Worm (Caenorhabditis elegans) whole organism, L2 larva: Measurements from ENCODE around the gene hex-3.

Source experiments
- F13H6.1 ChIP-seq: sonication (generic microtip); optimal IDR thresholded peaks from 2 replicates; lab custom pipeline; 2016; ENCODE audit warnings: missing genetic modification characterization, missing compliant biosample characterization
- R02D3.7 ChIP-seq: fragments of 150-350 bp; optimal IDR thresholded peaks from 2 replicates; lab custom pipeline; 2014; ENCODE audit warnings: missing biosample characterization, missing genetic modification characterization
- Y55F3AM.14 ChIP-seq: fragments of 200-800 bp; sonication (Bioruptor generic); optimal IDR thresholded peaks from 2 replicates; lab custom pipeline; 2018; ENCODE audit warnings: mild to moderate bottlenecking, missing genetic modification characterization, missing compliant biosample characterization
- ZK546.5 ChIP-seq: sonication (generic microtip); optimal IDR thresholded peaks from 2 replicates; lab custom pipeline; 2017; ENCODE audit warnings: missing biosample characterization, missing genetic modification characterization
- ama-1 ChIP-seq: fragments of 150-350 bp; optimal IDR thresholded peaks from 2 replicates; lab custom pipeline; 2018; ENCODE audit warnings: inconsistent platforms
- ceh-16 ChIP-seq: fragments of 150-350 bp; optimal IDR thresholded peaks from 2 replicates; lab custom pipeline; 2014; ENCODE audit warnings: missing biosample characterization, missing genetic modification characterization
- crh-2 ChIP-seq: sonication (generic microtip); optimal IDR thresholded peaks from 2 replicates; lab custom pipeline; 2017; ENCODE audit warnings: missing biosample characterization, missing genetic modification characterization
- dmd-4 ChIP-seq: sonication (generic microtip); optimal IDR thresholded peaks from 2 replicates; lab custom pipeline; 2017; ENCODE audit warnings: missing biosample characterization, missing genetic modification characterization
- elt-1 ChIP-seq: fragments of 150-350 bp; optimal IDR thresholded peaks from 2 replicates; lab custom pipeline; 2014; ENCODE audit warnings: missing biosample characterization, missing genetic modification characterization
- elt-3 ChIP-seq: sonication (generic microtip); optimal IDR thresholded peaks from 2 replicates; lab custom pipeline; 2017; ENCODE audit warnings: missing biosample characterization, missing genetic modification characterization
- fos-1 ChIP-seq: fragments of 150-350 bp; optimal IDR thresholded peaks from 2 replicates; lab custom pipeline; 2014; ENCODE audit warnings: missing biosample characterization, missing genetic modification characterization
- gmeb-1 ChIP-seq: fragments of 150-350 bp; optimal IDR thresholded peaks from 2 replicates; lab custom pipeline; 2014; ENCODE audit warnings: missing biosample characterization, missing genetic modification characterization
- lin-13 ChIP-seq: fragments of 150-350 bp; optimal IDR thresholded peaks from 2 replicates; lab custom pipeline; 2014; ENCODE audit warnings: missing biosample characterization, missing genetic modification reagents, missing genetic modification characterization
- lin-39 ChIP-seq: fragments of 150-350 bp; optimal IDR thresholded peaks from 2 replicates; lab custom pipeline; 2014; ENCODE audit warnings: missing biosample characterization, missing genetic modification reagents, missing genetic modification characterization
- lsy-2 ChIP-seq, 2 experiments: fragments of 150-350 bp in 1 of 2; sonication (generic microtip) in 1 of 2; optimal IDR thresholded peaks; 2 replicates each; lab custom pipeline; 2014 to 2017; ENCODE audit warnings: missing biosample characterization in 2 of 2, missing genetic modification characterization in 2 of 2
- mab-5 ChIP-seq: fragments of 150-350 bp; optimal IDR thresholded peaks from 2 replicates; lab custom pipeline; 2014; ENCODE audit warnings: missing biosample characterization, missing genetic modification characterization
- mbf-1 ChIP-seq: sonication (generic microtip); optimal IDR thresholded peaks from 2 replicates; lab custom pipeline; 2017; ENCODE audit warnings: missing biosample characterization, missing genetic modification characterization
- nhr-10 ChIP-seq: sonication (generic microtip); optimal IDR thresholded peaks from 2 replicates; lab custom pipeline; 2017; ENCODE audit warnings: missing biosample characterization, missing genetic modification characterization
- nhr-11 ChIP-seq: fragments of 150-350 bp; optimal IDR thresholded peaks from 2 replicates; lab custom pipeline; 2014; ENCODE audit warnings: missing biosample characterization, missing genetic modification characterization
- nhr-12 ChIP-seq: fragments of 150-350 bp; optimal IDR thresholded peaks from 2 replicates; lab custom pipeline; 2014; ENCODE audit warnings: missing biosample characterization, missing genetic modification characterization
- nhr-129 ChIP-seq: fragments of 150-350 bp; optimal IDR thresholded peaks from 2 replicates; lab custom pipeline; 2014; ENCODE audit warnings: missing biosample characterization, missing genetic modification characterization
- nhr-237 ChIP-seq: fragments of 150-350 bp; optimal IDR thresholded peaks from 2 replicates; lab custom pipeline; 2014; ENCODE audit warnings: missing biosample characterization, missing genetic modification characterization
- nhr-25 ChIP-seq: fragments of 150-350 bp; sonication (generic microtip); optimal IDR thresholded peaks from 3 replicates; lab custom pipeline; 2014; ENCODE audit warnings: missing biosample characterization, missing genetic modification characterization
- nhr-6 ChIP-seq: fragments of 150-350 bp; optimal IDR thresholded peaks from 2 replicates; lab custom pipeline; 2014; ENCODE audit warnings: missing biosample characterization, missing genetic modification characterization
- nhr-77 ChIP-seq: fragments of 150-350 bp; optimal IDR thresholded peaks from 2 replicates; lab custom pipeline; 2014; ENCODE audit warnings: missing biosample characterization, missing genetic modification characterization
- skn-1 ChIP-seq: sonication (generic microtip); optimal IDR thresholded peaks from 2 replicates; lab custom pipeline; 2017; ENCODE audit warnings: missing biosample characterization, missing genetic modification characterization
- sma-3 ChIP-seq: sonication (generic microtip); optimal IDR thresholded peaks from 2 replicates; lab custom pipeline; 2016; ENCODE audit warnings: missing genetic modification reagents, missing genetic modification characterization, missing compliant biosample characterization
- sma-9 ChIP-seq, 2 experiments: fragments of 150-350 bp in 1 of 2; sonication (generic microtip) in 1 of 2; optimal IDR thresholded peaks; 2 replicates each; lab custom pipeline; 2014 to 2016; ENCODE audit warnings: missing genetic modification characterization in 2 of 2, mild to moderate bottlenecking in 1 of 2, missing biosample characterization in 1 of 2, missing compliant biosample characterization in 1 of 2, missing genetic modification reagents in 1 of 2, moderate library complexity in 1 of 2
- snpc-4 ChIP-seq: fragments of 150-350 bp; optimal IDR thresholded peaks from 2 replicates; lab custom pipeline; 2014; ENCODE audit warnings: missing biosample characterization, missing genetic modification characterization
- unc-39 ChIP-seq: fragments of 150-350 bp; optimal IDR thresholded peaks from 2 replicates; lab custom pipeline; 2014; ENCODE audit warnings: missing biosample characterization, missing genetic modification characterization
- unc-55 ChIP-seq: fragments of 150-350 bp; sonication (generic microtip); optimal IDR thresholded peaks from 3 replicates; lab custom pipeline; 2014; ENCODE audit warnings: missing biosample characterization, missing genetic modification reagents, missing genetic modification characterization
- ztf-1 ChIP-seq: fragments of 200-800 bp; sonication (Bioruptor generic); conservative IDR thresholded peaks from 2 replicates; pipeline ENCODE4 v1.3.6; 2022; ENCODE audit warnings: missing genetic modification characterization, missing compliant biosample characterization
- ztf-11 ChIP-seq: sonication (generic microtip); optimal IDR thresholded peaks from 2 replicates; lab custom pipeline; 2017; ENCODE audit warnings: missing biosample characterization, missing genetic modification characterization
- ztf-4 ChIP-seq: fragments of 150-350 bp; optimal IDR thresholded peaks from 2 replicates; lab custom pipeline; 2014; ENCODE audit warnings: missing biosample characterization, missing genetic modification characterization

The hex-3 gene

DNA sequence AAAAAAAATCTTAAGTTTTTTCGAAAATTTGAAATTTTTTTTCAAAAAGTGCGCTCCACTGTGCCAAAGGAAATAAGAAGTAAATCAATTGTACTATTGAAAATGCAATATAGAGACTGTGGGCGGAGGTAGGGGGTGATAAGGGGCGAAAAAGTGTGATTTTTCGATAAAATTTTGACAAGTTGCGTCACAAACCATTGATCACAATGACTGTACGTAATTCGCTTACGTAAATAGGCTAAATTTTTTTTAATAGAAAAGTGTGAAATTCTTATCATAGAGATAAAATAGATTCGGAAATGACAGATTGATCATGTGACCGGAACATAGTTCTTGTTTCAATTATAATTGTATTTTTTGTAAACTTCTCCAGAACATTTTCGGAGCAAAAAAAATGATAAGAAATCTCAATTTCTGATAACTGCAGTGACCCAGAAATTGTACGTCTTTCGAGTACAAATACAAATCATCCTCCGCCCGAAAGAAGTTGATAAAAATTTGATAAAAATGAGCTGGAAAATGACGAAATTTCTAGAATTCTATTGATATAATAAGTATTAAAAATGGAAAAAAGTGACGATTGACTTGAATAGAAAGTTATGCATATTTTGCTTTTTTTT, 26.4 kb upstream of the hex-3 start:
- no peak for TF ChIP-seq R02D3.7
- TF ChIP-seq elt-3 (tag; lab: Kevin White, UChicago) = no peak
- TF ChIP-seq lsy-2 (tag; optimal IDR thresholded peaks at IDR 0.05; lab: Kevin White, UChicago) = peak in 1 of 2 experiments; percentile 10
- no peak for TF ChIP-seq ztf-1
- TF ChIP-seq nhr-11 (tag; lab: Kevin White, UChicago) = no peak
- no peak for TF ChIP-seq nhr-6 (tag; lab: Kevin White, UChicago)
- TF ChIP-seq dmd-4 (tag; lab: Kevin White, UChicago) = no peak
- no peak for TF ChIP-seq lin-13 (GFP tag; lab: Kevin White, UChicago)
- TF ChIP-seq ceh-16 (tag; lab: Kevin White, UChicago) = no peak
- no peak for TF ChIP-seq ztf-11 (tag; lab: Kevin White, UChicago)
- no peak for TF ChIP-seq nhr-237 (tag; lab: Kevin White, UChicago)
- TF ChIP-seq F13H6.1 = peak; percentile 13
- peak; percentile 36 for TF ChIP-seq gmeb-1 (tag; lab: Kevin White, UChicago)
- no peak for TF ChIP-seq unc-55
- TF ChIP-seq mbf-1 (tag; lab: Kevin White, UChicago) = no peak
- TF ChIP-seq nhr-25 (tag; lab: Kevin White, UChicago) = no peak
- no peak for TF ChIP-seq mab-5
- TF ChIP-seq crh-2 (tag; lab: Kevin White, UChicago) = peak; percentile 36
- TF ChIP-seq fos-1 (tag; lab: Kevin White, UChicago) = peak; percentile 58
- no peak for TF ChIP-seq nhr-77 (tag; lab: Kevin White, UChicago)
- TF ChIP-seq skn-1 (tag; lab: Kevin White, UChicago) = no peak
- TF ChIP-seq sma-9 (GFP tag; optimal IDR thresholded peaks at IDR 0.05; lab: Kevin White, UChicago) = no peak
- TF ChIP-seq sma-9 (tag; optimal IDR thresholded peaks at IDR 0.05; lab: Kevin White, UChicago) = no peak
- TF ChIP-seq, all 48 proteins: peak for 5

DNA sequence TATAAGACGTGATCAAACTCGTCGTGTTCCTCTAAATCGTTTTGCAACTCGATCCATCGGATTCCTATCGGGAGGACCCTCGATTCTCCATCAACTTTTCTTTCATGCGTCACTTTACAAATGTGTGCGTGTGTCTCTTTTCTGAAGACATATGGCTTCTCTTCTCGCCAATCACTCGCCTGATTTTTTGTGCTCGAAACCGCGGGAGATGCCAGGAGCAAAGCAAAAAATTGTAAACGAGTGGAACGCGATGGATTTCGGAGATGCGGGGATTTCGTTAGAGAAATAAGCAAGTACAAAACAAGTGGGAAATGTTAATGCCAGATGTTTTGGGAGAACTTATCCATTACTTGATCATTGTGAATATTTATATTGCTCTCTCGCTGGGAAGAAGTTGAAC, 24.8 kb upstream of the hex-3 start:
- TF ChIP-seq nhr-237 (tag; lab: Kevin White, UChicago) (no peak), Y55F3AM.14 (GFP tag; lab: Kevin White, UChicago) (no peak), F13H6.1 (peak; percentile 4), ceh-16 (tag; lab: Kevin White, UChicago) (no peak), nhr-129 (tag; lab: Kevin White, UChicago) (peak; percentile 53), ztf-4 (tag; lab: Kevin White, UChicago) (no peak)
- TF ChIP-seq, all 48 proteins: peak for 2

DNA sequence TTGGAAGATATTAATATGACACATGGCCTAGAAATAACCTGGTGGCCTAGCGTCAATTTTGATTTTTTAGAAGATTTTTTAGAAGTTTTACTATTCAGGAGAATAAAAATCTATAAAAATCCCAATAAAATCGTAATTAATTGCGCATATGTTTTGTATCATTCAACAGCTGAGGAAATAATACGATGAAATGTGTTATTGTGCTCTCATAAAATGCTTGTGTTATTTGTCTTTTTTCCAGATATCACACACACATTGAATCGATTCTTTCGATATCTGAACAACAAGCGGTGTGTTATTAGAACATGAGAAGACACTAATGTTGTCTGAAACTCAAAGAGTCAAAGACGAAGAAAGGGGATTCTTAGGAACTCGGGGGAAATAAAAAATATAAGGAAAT, 23.9 kb upstream of the hex-3 start:
- no peak for TF ChIP-seq unc-39 (tag; lab: Kevin White, UChicago)
- TF ChIP-seq sma-3 (GFP tag; lab: Kevin White, UChicago) = no peak
- no peak for TF ChIP-seq nhr-6 (tag; lab: Kevin White, UChicago)
- no peak for TF ChIP-seq mab-5
- TF ChIP-seq dmd-4 (tag; lab: Kevin White, UChicago) = no peak
- no peak for TF ChIP-seq snpc-4 (tag; lab: Kevin White, UChicago)
- no peak for TF ChIP-seq elt-1 (tag; lab: Kevin White, UChicago)
- no peak for TF ChIP-seq nhr-77 (tag; lab: Kevin White, UChicago)
- no peak for TF ChIP-seq F13H6.1
- TF ChIP-seq lin-39 (tag; lab: Kevin White, UChicago) = no peak
- no peak for TF ChIP-seq Y55F3AM.14 (GFP tag; lab: Kevin White, UChicago)
- TF ChIP-seq ztf-1 = no peak
- no peak for TF ChIP-seq ZK546.5 (tag; lab: Kevin White, UChicago)
- no peak for TF ChIP-seq nhr-10
- TF ChIP-seq ceh-16 (tag; lab: Kevin White, UChicago) = no peak
- no peak for TF ChIP-seq nhr-12 (tag; lab: Kevin White, UChicago)

DNA sequence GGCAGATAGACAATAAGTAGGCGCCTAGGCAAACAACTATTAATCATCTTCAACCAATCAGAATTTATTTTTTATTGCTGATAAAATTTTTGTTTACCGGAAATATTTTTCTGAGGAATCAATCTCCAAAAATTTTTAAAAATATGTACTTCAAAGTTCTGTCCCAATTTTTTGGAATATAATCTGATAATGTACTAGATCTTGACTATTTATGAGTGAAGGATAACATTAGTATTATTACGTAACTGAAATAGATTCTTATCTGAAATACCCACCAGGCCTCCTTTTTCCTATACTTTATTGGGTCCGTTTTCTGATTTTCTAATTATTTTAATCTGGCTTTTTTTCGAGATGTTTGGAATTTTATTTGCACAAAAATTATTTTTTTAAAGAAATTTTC, 17.5 kb upstream of the hex-3 start:
- TF ChIP-seq lin-39 (tag; lab: Kevin White, UChicago) (no peak), nhr-237 (tag; lab: Kevin White, UChicago) (no peak), ama-1 (lab: Kevin White, UChicago) (no peak), elt-3 (tag; lab: Kevin White, UChicago) (no peak), lin-13 (GFP tag; lab: Kevin White, UChicago) (no peak), ztf-4 (tag; lab: Kevin White, UChicago) (no peak), sma-9 (GFP tag; optimal IDR thresholded peaks at IDR 0.05; lab: Kevin White, UChicago) (no peak), sma-9 (tag; optimal IDR thresholded peaks at IDR 0.05; lab: Kevin White, UChicago) (no peak), nhr-77 (tag; lab: Kevin White, UChicago) (no peak), Y55F3AM.14 (GFP tag; lab: Kevin White, UChicago) (no peak), crh-2 (tag; lab: Kevin White, UChicago) (no peak), ztf-1 (no peak)
- TF ChIP-seq, all 48 proteins: peak for 0
